Worm (Caenorhabditis elegans) whole organism, L2 larva: ENCODE data around the gene F20D1.22.

Experiments used
- C34F6.9 ChIP-seq: fragments of 150-350 bp; optimal IDR thresholded peaks from 2 replicates; lab custom pipeline; 2014; ENCODE audit warnings: missing biosample characterization, missing genetic modification characterization
- F13H6.1 ChIP-seq: sonication (generic microtip); optimal IDR thresholded peaks from 2 replicates; lab custom pipeline; 2016; ENCODE audit warnings: missing genetic modification characterization, missing compliant biosample characterization
- R02D3.7 ChIP-seq: fragments of 150-350 bp; optimal IDR thresholded peaks from 2 replicates; lab custom pipeline; 2014; ENCODE audit warnings: missing biosample characterization, missing genetic modification characterization
- Y55F3AM.14 ChIP-seq: fragments of 200-800 bp; sonication (Bioruptor generic); optimal IDR thresholded peaks from 2 replicates; lab custom pipeline; 2018; ENCODE audit warnings: mild to moderate bottlenecking, missing genetic modification characterization, missing compliant biosample characterization
- ZK546.5 ChIP-seq: sonication (generic microtip); optimal IDR thresholded peaks from 2 replicates; lab custom pipeline; 2017; ENCODE audit warnings: missing biosample characterization, missing genetic modification characterization
- aly-2 ChIP-seq: fragments of 150-350 bp; optimal IDR thresholded peaks from 2 replicates; lab custom pipeline; 2014; ENCODE audit warnings: missing biosample characterization, missing genetic modification characterization
- ama-1 ChIP-seq: fragments of 150-350 bp; optimal IDR thresholded peaks from 2 replicates; lab custom pipeline; 2018; ENCODE audit warnings: inconsistent platforms
- blmp-1 ChIP-seq: sonication (generic microtip); optimal IDR thresholded peaks from 2 replicates; lab custom pipeline; 2017; ENCODE audit warnings: missing genetic modification characterization, mild to moderate bottlenecking, missing compliant biosample characterization, antibody characterized with exemption, moderate library complexity; ENCODE audit not compliant: insufficient read depth
- ceh-82 ChIP-seq: fragments of 150-350 bp; optimal IDR thresholded peaks from 2 replicates; lab custom pipeline; 2014; ENCODE audit warnings: missing biosample characterization, missing genetic modification characterization
- crh-2 ChIP-seq: sonication (generic microtip); optimal IDR thresholded peaks from 2 replicates; lab custom pipeline; 2017; ENCODE audit warnings: missing biosample characterization, missing genetic modification characterization
- egl-27 ChIP-seq: sonication (generic microtip); optimal IDR thresholded peaks from 3 replicates; lab custom pipeline; 2017; ENCODE audit warnings: missing biosample characterization, missing genetic modification reagents, missing genetic modification characterization
- elt-3 ChIP-seq: sonication (generic microtip); optimal IDR thresholded peaks from 2 replicates; lab custom pipeline; 2017; ENCODE audit warnings: missing biosample characterization, missing genetic modification characterization
- fos-1 ChIP-seq: fragments of 150-350 bp; optimal IDR thresholded peaks from 2 replicates; lab custom pipeline; 2014; ENCODE audit warnings: missing biosample characterization, missing genetic modification characterization
- lin-11 ChIP-seq: fragments of 150-350 bp; sonication (generic microtip); optimal IDR thresholded peaks from 2 replicates; lab custom pipeline; 2014; ENCODE audit warnings: missing biosample characterization, missing genetic modification characterization, inconsistent platforms, mixed read lengths
- lin-13 ChIP-seq: fragments of 150-350 bp; optimal IDR thresholded peaks from 2 replicates; lab custom pipeline; 2014; ENCODE audit warnings: missing biosample characterization, missing genetic modification reagents, missing genetic modification characterization
- lin-39 ChIP-seq: fragments of 150-350 bp; optimal IDR thresholded peaks from 2 replicates; lab custom pipeline; 2014; ENCODE audit warnings: missing biosample characterization, missing genetic modification reagents, missing genetic modification characterization
- lsy-2 ChIP-seq, 2 experiments: fragments of 150-350 bp in 1 of 2; sonication (generic microtip) in 1 of 2; optimal IDR thresholded peaks; 2 replicates each; lab custom pipeline; 2014 to 2017; ENCODE audit warnings: missing biosample characterization in 2 of 2, missing genetic modification characterization in 2 of 2
- mab-5 ChIP-seq: fragments of 150-350 bp; optimal IDR thresholded peaks from 2 replicates; lab custom pipeline; 2014; ENCODE audit warnings: missing biosample characterization, missing genetic modification characterization
- mbf-1 ChIP-seq: sonication (generic microtip); optimal IDR thresholded peaks from 2 replicates; lab custom pipeline; 2017; ENCODE audit warnings: missing biosample characterization, missing genetic modification characterization
- nhr-10 ChIP-seq: sonication (generic microtip); optimal IDR thresholded peaks from 2 replicates; lab custom pipeline; 2017; ENCODE audit warnings: missing biosample characterization, missing genetic modification characterization
- nhr-11 ChIP-seq: fragments of 150-350 bp; optimal IDR thresholded peaks from 2 replicates; lab custom pipeline; 2014; ENCODE audit warnings: missing biosample characterization, missing genetic modification characterization
- nhr-12 ChIP-seq: fragments of 150-350 bp; optimal IDR thresholded peaks from 2 replicates; lab custom pipeline; 2014; ENCODE audit warnings: missing biosample characterization, missing genetic modification characterization
- nhr-129 ChIP-seq: fragments of 150-350 bp; optimal IDR thresholded peaks from 2 replicates; lab custom pipeline; 2014; ENCODE audit warnings: missing biosample characterization, missing genetic modification characterization
- nhr-21 ChIP-seq: fragments of 150-350 bp; optimal IDR thresholded peaks from 2 replicates; lab custom pipeline; 2014; ENCODE audit warnings: missing biosample characterization, missing genetic modification characterization
- nhr-23 ChIP-seq: fragments of 150-350 bp; optimal IDR thresholded peaks from 2 replicates; lab custom pipeline; 2014; ENCODE audit warnings: missing biosample characterization, missing genetic modification reagents, missing genetic modification characterization
- nhr-237 ChIP-seq: fragments of 150-350 bp; optimal IDR thresholded peaks from 2 replicates; lab custom pipeline; 2014; ENCODE audit warnings: missing biosample characterization, missing genetic modification characterization
- nhr-25 ChIP-seq: fragments of 150-350 bp; sonication (generic microtip); optimal IDR thresholded peaks from 3 replicates; lab custom pipeline; 2014; ENCODE audit warnings: missing biosample characterization, missing genetic modification characterization
- nhr-6 ChIP-seq: fragments of 150-350 bp; optimal IDR thresholded peaks from 2 replicates; lab custom pipeline; 2014; ENCODE audit warnings: missing biosample characterization, missing genetic modification characterization
- nhr-77 ChIP-seq: fragments of 150-350 bp; optimal IDR thresholded peaks from 2 replicates; lab custom pipeline; 2014; ENCODE audit warnings: missing biosample characterization, missing genetic modification characterization
- peb-1 ChIP-seq: fragments of 150-350 bp; optimal IDR thresholded peaks from 2 replicates; lab custom pipeline; 2014; ENCODE audit warnings: missing biosample characterization, missing genetic modification characterization
- sem-4 ChIP-seq: fragments of 150-350 bp; optimal IDR thresholded peaks from 2 replicates; lab custom pipeline; 2014; ENCODE audit warnings: missing biosample characterization, missing genetic modification reagents, missing genetic modification characterization
- skn-1 ChIP-seq: sonication (generic microtip); optimal IDR thresholded peaks from 2 replicates; lab custom pipeline; 2017; ENCODE audit warnings: missing biosample characterization, missing genetic modification characterization
- sma-3 ChIP-seq: sonication (generic microtip); optimal IDR thresholded peaks from 2 replicates; lab custom pipeline; 2016; ENCODE audit warnings: missing genetic modification reagents, missing genetic modification characterization, missing compliant biosample characterization
- sma-9 ChIP-seq, 2 experiments: fragments of 150-350 bp in 1 of 2; sonication (generic microtip) in 1 of 2; optimal IDR thresholded peaks; 2 replicates each; lab custom pipeline; 2014 to 2016; ENCODE audit warnings: missing genetic modification characterization in 2 of 2, mild to moderate bottlenecking in 1 of 2, missing biosample characterization in 1 of 2, missing compliant biosample characterization in 1 of 2, missing genetic modification reagents in 1 of 2, moderate library complexity in 1 of 2
- snpc-4 ChIP-seq: fragments of 150-350 bp; optimal IDR thresholded peaks from 2 replicates; lab custom pipeline; 2014; ENCODE audit warnings: missing biosample characterization, missing genetic modification characterization
- unc-39 ChIP-seq: fragments of 150-350 bp; optimal IDR thresholded peaks from 2 replicates; lab custom pipeline; 2014; ENCODE audit warnings: missing biosample characterization, missing genetic modification characterization
- unc-55 ChIP-seq: fragments of 150-350 bp; sonication (generic microtip); optimal IDR thresholded peaks from 3 replicates; lab custom pipeline; 2014; ENCODE audit warnings: missing biosample characterization, missing genetic modification reagents, missing genetic modification characterization
- unc-62 ChIP-seq: fragments of 150-350 bp; optimal IDR thresholded peaks from 2 replicates; lab custom pipeline; 2014; ENCODE audit warnings: missing biosample characterization, missing genetic modification reagents, missing genetic modification characterization
- zag-1 ChIP-seq: fragments of 150-350 bp; optimal IDR thresholded peaks from 2 replicates; lab custom pipeline; 2014; ENCODE audit warnings: missing biosample characterization, missing genetic modification characterization
- ztf-1 ChIP-seq: fragments of 200-800 bp; sonication (Bioruptor generic); conservative IDR thresholded peaks from 2 replicates; pipeline ENCODE4 v1.3.6; 2022; ENCODE audit warnings: missing genetic modification characterization, missing compliant biosample characterization
- ztf-11 ChIP-seq: sonication (generic microtip); optimal IDR thresholded peaks from 2 replicates; lab custom pipeline; 2017; ENCODE audit warnings: missing biosample characterization, missing genetic modification characterization

F20D1.22 gene

ce11 chrX:14969615-14970014, 3.0 kb downstream of the F20D1.22 start:
- TF ChIP-seq snpc-4 (tag; lab: Kevin White, UChicago) (no peak), ztf-11 (tag; lab: Kevin White, UChicago) (no peak), zag-1 (tag; lab: Kevin White, UChicago) (no peak), nhr-11 (tag; lab: Kevin White, UChicago) (no peak), mbf-1 (tag; lab: Kevin White, UChicago) (no peak), Y55F3AM.14 (GFP tag; lab: Kevin White, UChicago) (no peak), lin-11 (tag; lab: Kevin White, UChicago) (no peak), unc-62 (GFP tag; lab: Kevin White, UChicago) (no peak), fos-1 (no peak), egl-27 (tag; lab: Kevin White, UChicago) (no peak), nhr-237 (tag; lab: Kevin White, UChicago) (no peak), nhr-12 (no peak)

DNA sequence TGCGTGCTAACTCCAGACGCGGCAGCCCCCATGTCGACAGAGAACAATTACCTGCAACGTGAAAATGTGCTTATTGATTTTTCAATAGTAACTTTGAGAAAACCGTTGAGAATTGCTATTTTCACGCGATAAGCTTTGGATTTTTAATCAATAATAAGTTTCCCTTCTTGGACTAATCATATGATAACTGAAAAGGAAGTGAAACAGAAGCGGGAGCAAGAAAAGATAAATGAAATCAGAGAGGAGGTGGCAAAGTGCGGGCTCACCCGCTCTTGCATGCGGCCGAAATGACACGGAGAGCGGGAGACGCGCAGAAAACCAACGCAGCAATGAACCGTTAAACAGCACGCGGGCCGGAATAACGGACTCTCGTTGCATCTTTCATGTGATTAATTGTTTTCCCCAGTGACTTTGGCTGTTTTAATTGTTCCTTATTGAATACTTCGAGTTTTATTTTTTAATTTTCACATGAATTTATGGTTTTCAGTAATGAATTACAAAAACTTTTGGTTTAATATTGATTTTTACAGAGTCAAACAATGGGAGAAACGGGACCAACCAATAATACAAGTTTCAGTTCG, 3.7 kb downstream of the F20D1.22 start, which contains the start of the genes flwr-1 and tbc-1:
TSS of gene flwr-1 (minus strand) at position 51 of the 581 bp plus-strand sequence.
TSS of gene tbc-1 (plus strand) at position 531 of the 581 bp plus-strand sequence.
- TF ChIP-seq lin-13 (GFP tag; lab: Kevin White, UChicago) (peak; percentile 14), sma-9 (GFP tag; optimal IDR thresholded peaks at IDR 0.05; lab: Kevin White, UChicago) (peak; percentile 17), sma-9 (tag; optimal IDR thresholded peaks at IDR 0.05; lab: Kevin White, UChicago) (no peak), nhr-129 (tag; lab: Kevin White, UChicago) (peak; percentile 66), crh-2 (tag; lab: Kevin White, UChicago) (peak; percentile 11), nhr-11 (tag; lab: Kevin White, UChicago) (no peak), R02D3.7 (tag; lab: Kevin White, UChicago) (no peak), nhr-237 (tag; lab: Kevin White, UChicago) (no peak), C34F6.9 (tag; lab: Kevin White, UChicago) (peak; percentile 60), nhr-10 (tag; lab: Kevin White, UChicago) (no peak), blmp-1 (no peak), lin-11 (tag; lab: Kevin White, UChicago) (peak; percentile 12), lsy-2 (tag; optimal IDR thresholded peaks at IDR 0.05; lab: Kevin White, UChicago) (peak in 1 of 2 experiments; percentile 35), ztf-1 (no peak), mab-5 (tag; lab: Kevin White, UChicago) (peak; percentile 5), ztf-11 (tag; lab: Kevin White, UChicago) (no peak), unc-55 (GFP tag; lab: Kevin White, UChicago) (peak; percentile 65), fos-1 (peak; percentile 20), unc-62 (GFP tag; lab: Kevin White, UChicago) (no peak), mbf-1 (tag; lab: Kevin White, UChicago) (no peak), zag-1 (tag; lab: Kevin White, UChicago) (no peak)

- TF ChIP-seq ZK546.5 = no peak
- no peak for TF ChIP-seq nhr-77
- no peak for TF ChIP-seq ama-1 (lab: Kevin White, UChicago)
- TF ChIP-seq ceh-82 = no peak
- no peak for TF ChIP-seq lin-39
- TF ChIP-seq nhr-237 (tag; lab: Kevin White, UChicago) = no peak
- no peak for TF ChIP-seq peb-1 (tag; lab: Kevin White, UChicago)
- TF ChIP-seq aly-2 (tag; lab: Kevin White, UChicago) = no peak
- TF ChIP-seq, all 48 proteins: peak for 0
Observed at ce11 chrX:14973085-14973484, 6.5 kb downstream of the F20D1.22 start.

DNA sequence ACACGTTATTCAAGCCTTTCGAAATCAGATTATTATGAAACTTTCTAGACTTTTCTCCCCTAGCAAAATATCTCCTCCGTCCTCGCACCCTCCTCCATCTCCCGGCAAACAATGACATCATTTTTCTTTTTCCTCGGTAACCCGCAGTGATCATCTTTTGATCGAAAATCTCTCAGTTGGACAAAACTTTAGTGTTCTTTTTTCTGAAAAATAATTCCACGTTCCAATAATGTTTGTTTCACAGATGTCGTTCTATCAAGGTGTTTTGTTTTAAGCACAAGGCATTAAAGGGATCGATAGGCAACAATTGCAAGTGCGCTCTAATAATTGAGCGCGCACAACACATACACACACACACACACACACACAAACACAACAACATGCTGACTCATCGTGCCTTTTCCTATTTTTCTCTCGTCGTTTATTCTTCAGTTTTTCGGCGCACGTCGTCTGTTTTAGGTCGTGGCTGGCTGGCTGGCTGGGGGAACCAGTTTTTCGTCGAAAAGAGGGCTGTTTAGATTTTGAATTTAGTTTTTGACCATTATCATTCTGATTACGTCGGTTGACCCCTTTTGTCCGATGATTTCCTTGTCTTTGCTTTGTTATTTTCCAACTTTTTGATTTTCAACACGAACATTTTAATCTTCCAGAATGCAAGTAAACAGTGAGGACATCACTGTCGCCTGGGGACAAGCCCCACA, 9.0 kb downstream of the F20D1.22 start, which contains the start of gene F20D1.3:
TSS of gene F20D1.3 (plus strand) at position 651 of the 701 bp plus-strand sequence.
- TF ChIP-seq sma-3 = peak; percentile 63
- peak; percentile 24 for TF ChIP-seq sem-4 (tag; lab: Kevin White, UChicago)
- TF ChIP-seq nhr-21 (tag; lab: Kevin White, UChicago) = peak; percentile 28
- peak; percentile 37 for TF ChIP-seq lin-13 (GFP tag; lab: Kevin White, UChicago)
- peak; percentile 77 for TF ChIP-seq crh-2 (tag; lab: Kevin White, UChicago)
- no peak for TF ChIP-seq elt-3 (tag; lab: Kevin White, UChicago)
- peak in 1 of 2 experiments; percentile 55 for TF ChIP-seq lsy-2 (tag; optimal IDR thresholded peaks at IDR 0.05; lab: Kevin White, UChicago)
- peak; percentile 41 for TF ChIP-seq Y55F3AM.14 (GFP tag; lab: Kevin White, UChicago)
- TF ChIP-seq ama-1 (lab: Kevin White, UChicago) = no peak
- peak; percentile 68 for TF ChIP-seq nhr-25 (tag; lab: Kevin White, UChicago)
- TF ChIP-seq nhr-129 (tag; lab: Kevin White, UChicago) = peak; percentile 90
- TF ChIP-seq snpc-4 (tag; lab: Kevin White, UChicago) = no peak
- TF ChIP-seq blmp-1 = no peak
- TF ChIP-seq lin-39 = no peak
- no peak for TF ChIP-seq nhr-10 (tag; lab: Kevin White, UChicago)
- peak; percentile 7 for TF ChIP-seq zag-1 (tag; lab: Kevin White, UChicago)
- TF ChIP-seq skn-1 (tag; lab: Kevin White, UChicago) = no peak
- no peak for TF ChIP-seq unc-39 (tag; lab: Kevin White, UChicago)
- TF ChIP-seq nhr-237 (tag; lab: Kevin White, UChicago) = no peak
- TF ChIP-seq nhr-23 (tag; lab: Kevin White, UChicago) = no peak
- no peak for TF ChIP-seq R02D3.7 (tag; lab: Kevin White, UChicago)
- no peak for TF ChIP-seq ZK546.5
- TF ChIP-seq egl-27 (tag; lab: Kevin White, UChicago) = peak; percentile 38
- peak; percentile 34 for TF ChIP-seq F13H6.1 (tag; lab: Kevin White, UChicago)
- TF ChIP-seq nhr-11 (tag; lab: Kevin White, UChicago) = no peak
- no peak for TF ChIP-seq nhr-77
- peak; percentile 50 for TF ChIP-seq nhr-6
- no peak for TF ChIP-seq ceh-82
- no peak for TF ChIP-seq peb-1 (tag; lab: Kevin White, UChicago)
- peak; percentile 8 for TF ChIP-seq lin-11 (tag; lab: Kevin White, UChicago)
